Fruit fly (Drosophila melanogaster) whole organism, prepupa: ENCODE measurements around the gene hyx.

Source experiments
- Blimp-1 ChIP-seq: fragments of 200-800 bp; sonication (Bioruptor generic); optimal IDR thresholded peaks from 3 replicates; lab custom pipeline; 2017; ENCODE audit warnings: missing biosample characterization, missing genetic modification characterization, mild to moderate bottlenecking, moderate library complexity, missing genetic modification reagents
- CG1621 ChIP-seq: fragments of 200-800 bp; sonication (Bioruptor generic); optimal IDR thresholded peaks from 3 replicates; lab custom pipeline; 2018; ENCODE audit warnings: missing biosample characterization, mild to moderate bottlenecking, missing genetic modification characterization
- CG32006 ChIP-seq: fragments of 200-800 bp; sonication (Bioruptor generic); optimal IDR thresholded peaks from 3 replicates; lab custom pipeline; 2017; ENCODE audit warnings: missing biosample characterization, mild to moderate bottlenecking, missing genetic modification characterization
- CG4318 ChIP-seq: fragments of 200-800 bp; sonication (Bioruptor generic); optimal IDR thresholded peaks from 3 replicates; lab custom pipeline; 2017; ENCODE audit warnings: missing biosample characterization, mild to moderate bottlenecking, missing genetic modification characterization
- Eip75B ChIP-seq: fragments of 200-800 bp; sonication (Bioruptor generic); optimal IDR thresholded peaks from 3 replicates; lab custom pipeline; 2016; ENCODE audit warnings: missing biosample characterization, missing genetic modification characterization
- cyc ChIP-seq: fragments of 200-800 bp; sonication (Bioruptor generic); optimal IDR thresholded peaks from 3 replicates; lab custom pipeline; 2016; ENCODE audit warnings: missing biosample characterization, missing genetic modification characterization
- pdm3 ChIP-seq: fragments of 200-800 bp; sonication (Bioruptor generic); optimal IDR thresholded peaks from 3 replicates; lab custom pipeline; 2016; ENCODE audit warnings: missing biosample characterization, missing genetic modification characterization
- svp ChIP-seq: fragments of 200-800 bp; sonication (Bioruptor generic); peaks from one replicate; lab custom pipeline; 2016; ENCODE audit warnings: missing biosample characterization, missing genetic modification characterization

- TF ChIP-seq Eip75B = no peak
- peak; percentile 22 for TF ChIP-seq CG1621 (tag; lab: Kevin White, UChicago)
- TF ChIP-seq svp (GFP tag; lab: Kevin White, UChicago) = peak; percentile 28
- TF ChIP-seq Blimp-1 (GFP tag; lab: Kevin White, UChicago) = no peak
- TF ChIP-seq CG32006 = no peak
- no peak for TF ChIP-seq CG4318
- TF ChIP-seq pdm3 (GFP tag; lab: Kevin White, UChicago) = no peak
- peak; percentile 55 for TF ChIP-seq cyc (GFP tag; lab: Kevin White, UChicago)
Observed at dm6 chr3R:9013765-9014380, 24.7 kb upstream of the hyx start.
